Fruit fly (Drosophila melanogaster) whole organism, embryonic: ENCODE data around the gene CG3652.

Experiments used
- CG11560 ChIP-seq: fragments of 200-800 bp; sonication (Bioruptor generic); IDR thresholded peaks from 3 replicates; pipeline ENCODE4 v1.3.6; 2022; ENCODE audit warnings: missing biosample characterization, missing genetic modification characterization
- CG15601 ChIP-seq: fragments of 200-800 bp; sonication (Bioruptor generic); optimal IDR thresholded peaks from 3 replicates; lab custom pipeline; 2019; ENCODE audit warnings: missing biosample characterization, mild to moderate bottlenecking, missing genetic modification characterization, moderate library complexity
- CG1647 ChIP-seq: fragments of 200-800 bp; sonication (Bioruptor generic); optimal IDR thresholded peaks from 3 replicates; lab custom pipeline; 2016; ENCODE audit warnings: missing biosample characterization, missing genetic modification characterization
- Hr3 ChIP-seq: fragments of 200-800 bp; sonication (Bioruptor generic); optimal IDR thresholded peaks from 3 replicates; lab custom pipeline; 2016; ENCODE audit warnings: missing biosample characterization, missing genetic modification characterization
- Tbp ChIP-seq: fragments of >200 bp; optimal IDR thresholded peaks from 2 replicates; lab custom pipeline; 2018; ENCODE audit warnings: missing biosample characterization, missing genetic modification characterization
- emc ChIP-seq: fragments of 200-800 bp; sonication (Bioruptor generic); optimal IDR thresholded peaks from 2 replicates; lab custom pipeline; 2016; ENCODE audit warnings: missing biosample characterization, missing genetic modification characterization
- ftz-f1 ChIP-seq: fragments of 200-800 bp; sonication (Bioruptor generic); optimal IDR thresholded peaks from 2 replicates; lab custom pipeline; 2016; ENCODE audit warnings: missing biosample characterization, missing genetic modification characterization
- gce ChIP-seq: fragments of 200-800 bp; sonication (Bioruptor generic); IDR thresholded peaks from 3 replicates; pipeline ENCODE4 v1.3.6; 2022; ENCODE audit warnings: missing biosample characterization, missing genetic modification characterization
- her ChIP-seq: fragments of 200-800 bp; sonication (Bioruptor generic); optimal IDR thresholded peaks from 2 replicates; lab custom pipeline; 2016; ENCODE audit warnings: missing biosample characterization, missing genetic modification characterization
- insv ChIP-seq, 2 experiments: fragments of 200-800 bp; sonication (Bioruptor generic); optimal IDR thresholded peaks; 3 replicates each; lab custom pipeline; 2016 to 2018; ENCODE audit warnings: missing biosample characterization in 2 of 2, missing genetic modification characterization in 2 of 2
- maf-S ChIP-seq: fragments of 200-800 bp; sonication (Bioruptor generic); optimal IDR thresholded peaks from 2 replicates; lab custom pipeline; 2016; ENCODE audit warnings: missing biosample characterization, missing genetic modification characterization
- otp ChIP-seq: fragments of 200-800 bp; sonication (Bioruptor generic); IDR thresholded peaks from 3 replicates; pipeline ENCODE4, ENCODE4 v1.3.6; 2022; ENCODE audit warnings: missing biosample characterization, missing genetic modification characterization
- pum ChIP-seq: fragments of 200-800 bp; sonication (Bioruptor generic); optimal IDR thresholded peaks from 2 replicates; lab custom pipeline; 2016; ENCODE audit warnings: missing biosample characterization, missing genetic modification characterization
- pzg ChIP-seq: fragments of 200-800 bp; sonication (Bioruptor generic); optimal IDR thresholded peaks from 3 replicates; lab custom pipeline; 2018; ENCODE audit warnings: missing biosample characterization, mild to moderate bottlenecking, missing genetic modification characterization, moderate library complexity

dm6 chr2L:4359156-4359555 is 34.5 kb downstream of the CG3652 start:
- TF ChIP-seq pum (GFP tag; lab: Kevin White, UChicago) (no peak), pzg (GFP tag; lab: Kevin White, UChicago) (no peak), CG15601 (tag; lab: Kevin White, UChicago) (no peak), CG1647 (GFP tag; lab: Kevin White, UChicago) (no peak), insv (GFP tag; optimal IDR thresholded peaks at IDR 0.05; lab: Kevin White, UChicago) (no peak), emc (no peak), CG11560 (tag; lab: Robert Waterston, UW) (no peak), Tbp (GFP tag; lab: Kevin White, UChicago) (no peak), her (GFP tag; lab: Kevin White, UChicago) (no peak), otp (GFP tag; lab: Robert Waterston, UW) (no peak), Hr3 (GFP tag; lab: Kevin White, UChicago) (no peak), ftz-f1 (no peak), maf-S (GFP tag; lab: Kevin White, UChicago) (no peak), gce (GFP tag; lab: Robert Waterston, UW) (no peak)
